Worm (Caenorhabditis elegans) whole organism, early embryonic: ENCODE data around the gene skr-7.

Experiments used
- B0310.2 ChIP-seq: sonication (generic microtip); optimal IDR thresholded peaks from 2 replicates; lab custom pipeline; 2016; ENCODE audit warnings: mild to moderate bottlenecking, missing genetic modification characterization, missing compliant biosample characterization
- F13C5.2 ChIP-seq: sonication (generic microtip); optimal IDR thresholded peaks from 2 replicates; lab custom pipeline; 2017; ENCODE audit warnings: mild to moderate bottlenecking, missing genetic modification characterization, inconsistent platforms, missing compliant biosample characterization
- aly-1 ChIP-seq: sonication (generic microtip); optimal IDR thresholded peaks from 2 replicates; lab custom pipeline; 2016; ENCODE audit warnings: missing genetic modification characterization, missing compliant biosample characterization
- ama-1 ChIP-seq: fragments of 150-350 bp; optimal IDR thresholded peaks from 2 replicates; lab custom pipeline; 2014
- ets-7 ChIP-seq: sonication (generic microtip); optimal IDR thresholded peaks from 2 replicates; lab custom pipeline; 2016; ENCODE audit warnings: missing genotype, missing genetic modification characterization, missing compliant biosample characterization
- flt-1 ChIP-seq: fragments of 200-800 bp; sonication (Bioruptor generic); IDR thresholded peaks from 2 replicates; pipeline ENCODE4 v1.3.6; 2022; ENCODE audit warnings: missing genetic modification characterization, missing compliant biosample characterization
- hmbx-1 ChIP-seq: sonication (generic microtip); optimal IDR thresholded peaks from 2 replicates; lab custom pipeline; 2016; ENCODE audit warnings: mild to moderate bottlenecking, missing genetic modification characterization, missing compliant biosample characterization
- hnd-1 ChIP-seq: sonication (generic microtip); optimal IDR thresholded peaks from 2 replicates; lab custom pipeline; 2016; ENCODE audit warnings: missing genetic modification characterization, missing compliant biosample characterization
- scrt-1 ChIP-seq: fragments of 200-800 bp; sonication (Bioruptor generic); IDR thresholded peaks from 2 replicates; pipeline ENCODE4 v1.3.6; 2022; ENCODE audit warnings: missing genetic modification characterization, missing compliant biosample characterization
- sea-1 ChIP-seq: fragments of 200-800 bp; sonication (Bioruptor generic); conservative IDR thresholded peaks from 2 replicates; pipeline ENCODE4 v1.3.6; 2022; ENCODE audit warnings: missing genetic modification characterization, missing compliant biosample characterization
- tbx-11 ChIP-seq: fragments of 200-800 bp; sonication (Bioruptor generic); IDR thresholded peaks from 2 replicates; pipeline ENCODE4 v1.3.6; 2022; ENCODE audit warnings: missing genetic modification characterization, missing compliant biosample characterization
- tbx-37 ChIP-seq: fragments of 200-800 bp; sonication (Bioruptor generic); conservative IDR thresholded peaks from 2 replicates; pipeline ENCODE4 v1.3.6; 2022; ENCODE audit warnings: missing genetic modification reagents, missing genetic modification characterization, missing compliant biosample characterization
- tra-4 ChIP-seq: sonication (generic microtip); optimal IDR thresholded peaks from 2 replicates; lab custom pipeline; 2017; ENCODE audit warnings: missing genetic modification characterization, missing compliant biosample characterization

DNA sequence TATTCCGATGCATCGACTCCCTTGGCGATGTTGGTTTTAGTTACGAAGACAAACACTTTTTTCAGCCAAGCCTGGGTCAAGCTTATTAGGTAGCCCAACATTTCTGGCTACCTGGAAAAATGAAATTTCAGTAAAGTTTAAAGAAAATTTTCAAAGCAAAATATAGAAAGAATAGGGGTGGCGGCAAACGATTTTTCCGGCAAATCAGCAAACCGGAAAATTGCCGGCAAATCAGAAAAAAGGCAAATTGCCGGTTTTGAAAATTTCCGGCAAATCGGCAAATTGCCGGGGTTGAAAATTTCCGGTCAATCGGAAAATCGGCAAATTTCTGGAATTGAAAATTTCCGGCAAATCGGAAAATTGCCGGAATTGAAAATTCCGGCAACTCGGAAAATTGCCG, 44.6 kb upstream of the skr-7 start, which contains the start of gene F32D1.8:
- TF ChIP-seq ama-1 (lab: Kevin White, UChicago) (no peak), flt-1 (GFP tag; lab: Robert Waterston, UW) (no peak), tbx-37 (GFP tag; lab: Robert Waterston, UW) (no peak), hmbx-1 (tag; lab: Kevin White, UChicago) (no peak), tra-4 (tag; lab: Kevin White, UChicago) (no peak), aly-1 (tag; lab: Kevin White, UChicago) (no peak), tbx-11 (GFP tag; lab: Robert Waterston, UW) (no peak), ets-7 (no peak), hnd-1 (no peak), B0310.2 (no peak), sea-1 (GFP tag; lab: Robert Waterston, UW) (no peak), F13C5.2 (no peak), scrt-1 (GFP tag; lab: Robert Waterston, UW) (no peak)
